Fruit fly (Drosophila melanogaster): ENCODE measurements around the gene ttk.

The ttk gene

dm6 chr3R:31709769-31710168 is 3.9 kb upstream of the ttk start (continued):
- TF ChIP-seq mld (GFP tag; IDR thresholded peaks at IDR 0.05; ENCODE audit: partially characterized antibody) (no peak), CG4360 (GFP tag; IDR thresholded peaks at IDR 0.05) (no peak), lmd (GFP tag; IDR thresholded peaks at IDR 0.05) (peak; percentile 39; the same call in 1 of the 2 replicates)

DNA sequence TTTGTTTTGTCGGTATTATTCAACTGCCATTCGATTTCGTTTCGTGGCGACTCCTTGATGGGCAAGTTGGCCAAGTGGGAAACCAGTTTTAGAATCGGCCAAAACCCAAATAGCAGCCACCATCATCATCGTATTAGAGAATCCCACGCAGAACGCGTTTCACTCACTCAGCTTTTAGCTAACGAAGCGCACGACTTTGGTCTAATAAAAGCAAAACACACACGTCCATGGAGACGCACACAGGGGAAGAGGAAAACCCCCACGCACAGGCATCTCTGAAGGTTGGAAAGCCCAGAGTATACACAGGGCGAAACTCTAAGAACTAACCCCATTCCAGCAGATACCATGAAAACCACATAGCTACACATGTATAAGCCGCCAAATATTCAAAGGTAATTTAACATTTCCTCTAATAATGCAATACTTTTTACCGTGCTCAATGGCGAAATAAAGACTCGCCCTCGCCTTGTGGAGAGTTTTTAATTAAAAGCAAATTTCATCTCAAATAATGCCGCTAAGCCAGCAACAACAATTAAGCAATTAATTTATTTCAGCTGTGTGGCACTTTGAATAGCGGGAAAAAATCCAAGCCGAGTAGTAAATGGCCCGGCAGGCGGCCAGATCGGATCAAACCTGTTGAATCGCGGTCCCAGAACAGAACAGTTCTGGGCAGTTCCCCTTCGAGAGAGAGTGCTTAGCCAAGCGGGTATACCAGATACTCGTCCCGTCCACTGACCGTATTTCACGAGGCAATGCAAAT is 2.2 kb upstream of the ttk start:
- TF ChIP-seq CG13894 (tag; optimal IDR thresholded peaks at IDR 0.05), result peak; percentile 24
- no peak for TF ChIP-seq Hand (GFP tag; optimal IDR thresholded peaks at IDR 0.05)
- peak; percentile 52 for TF ChIP-seq Med (GFP tag)
- TF ChIP-seq dan (GFP tag; IDR thresholded peaks at IDR 0.05), result no peak
- TF ChIP-seq Xrp1 (GFP tag; IDR thresholded peaks at IDR 0.05), result 0 out of 2 replicates have a peak, but pooled peaks have one; percentile 6
- 0 out of 2 replicates have a peak, but pooled peaks have one; percentile 18 for TF ChIP-seq CG4360 (GFP tag; IDR thresholded peaks at IDR 0.05)
- TF ChIP-seq sd (tag; optimal IDR thresholded peaks at IDR 0.05), result peak; percentile 7
- no peak for TF ChIP-seq CG17186 (GFP tag; optimal IDR thresholded peaks at IDR 0.05)
- no peak for TF ChIP-seq Trl (optimal IDR thresholded peaks at IDR 0.05)
- TF ChIP-seq Trl (GFP tag; optimal IDR thresholded peaks at IDR 0.05), result no peak
- TF ChIP-seq trem (tag; optimal IDR thresholded peaks at IDR 0.05), result no peak
- no peak for TF ChIP-seq sqz (GFP tag; optimal IDR thresholded peaks at IDR 0.05)
- TF ChIP-seq CG2199 (GFP tag; IDR thresholded peaks at IDR 0.05), result 0 out of 3 replicates have a peak, but pooled peaks have one; percentile 30
- TF ChIP-seq sens (GFP tag), result peak; percentile 76
- TF ChIP-seq bsh (GFP tag; optimal IDR thresholded peaks at IDR 0.05), result peak in 1 of 2 experiments; percentile 8
- TF ChIP-seq sr (GFP tag; IDR thresholded peaks at IDR 0.05), result peak; percentile 75
- peak; percentile 42 for TF ChIP-seq Blimp-1 (GFP tag; optimal IDR thresholded peaks at IDR 0.05)
- TF ChIP-seq CG12769 (tag; optimal IDR thresholded peaks at IDR 0.05), result peak; percentile 44
- no peak for TF ChIP-seq CoRest (tag; optimal IDR thresholded peaks at IDR 0.05)
- 0 out of 3 replicates have a peak, but pooled peaks have one; percentile 11 for TF ChIP-seq knrl (GFP tag; IDR thresholded peaks at IDR 0.05; ENCODE audit: partially characterized antibody)
- no peak for TF ChIP-seq wor (GFP tag; IDR thresholded peaks at IDR 0.05)

- TF ChIP-seq chif (GFP tag; optimal IDR thresholded peaks at IDR 0.05), result peak in 1 of 2 experiments; percentile 9
- peak; percentile 46 for TF ChIP-seq Drgx (GFP tag; IDR thresholded peaks at IDR 0.05)
- TF ChIP-seq CG17361 (GFP tag; IDR thresholded peaks at IDR 0.05), result peak; percentile 44; the same call in 1 of the 3 replicates
- TF ChIP-seq CG34422 (GFP tag; IDR thresholded peaks at IDR 0.05), result no peak
- TF ChIP-seq ato (GFP tag; IDR thresholded peaks at IDR 0.05; ENCODE audit: partially characterized antibody), result no peak
- no peak for TF ChIP-seq tio (GFP tag; optimal IDR thresholded peaks at IDR 0.05)
- no peak for TF ChIP-seq CG2116 (GFP tag; optimal IDR thresholded peaks at IDR 0.05)
- no peak for TF ChIP-seq Hand (GFP tag; optimal IDR thresholded peaks at IDR 0.05)
- peak; percentile 21 for TF ChIP-seq Sox102F (GFP tag; optimal IDR thresholded peaks at IDR 0.05)
- no peak for TF ChIP-seq CG12299 (tag; optimal IDR thresholded peaks at IDR 0.05)
- 0 out of 2 replicates have a peak, but pooled peaks have one; percentile 4 for TF ChIP-seq onecut (GFP tag; IDR thresholded peaks at IDR 0.05)
- TF ChIP-seq ara (GFP tag; IDR thresholded peaks at IDR 0.05), result no peak; the same call in 1 of the 2 replicates
- TF ChIP-seq Dp (GFP tag; optimal IDR thresholded peaks at IDR 0.05), result no peak
- no peak for TF ChIP-seq Kr (GFP tag; optimal IDR thresholded peaks at IDR 0.05)
- peak; percentile 58 for TF ChIP-seq CG1603 (tag; optimal IDR thresholded peaks at IDR 0.05)
- TF ChIP-seq ttk (GFP tag; IDR thresholded peaks at IDR 0.05), result 0 out of 2 replicates have a peak, but pooled peaks have one; percentile 5
- TF ChIP-seq CG12659 (GFP tag; optimal IDR thresholded peaks at IDR 0.05), result no peak
- TF ChIP-seq cwo (GFP tag; optimal IDR thresholded peaks at IDR 0.05), result no peak
- no peak for TF ChIP-seq zen (tag; optimal IDR thresholded peaks at IDR 0.05)
- TF ChIP-seq Rx (GFP tag; IDR thresholded peaks at IDR 0.05), result no peak
- TF ChIP-seq CG34376 (GFP tag; optimal IDR thresholded peaks at IDR 0.05), result no peak
- TF ChIP-seq knrl (GFP tag; IDR thresholded peaks at IDR 0.05; ENCODE audit: partially characterized antibody), result no peak
- TF ChIP-seq CG14014 (GFP tag; IDR thresholded peaks at IDR 0.05), result no peak
- TF ChIP-seq wor (GFP tag; IDR thresholded peaks at IDR 0.05), result no peak
- no peak for TF ChIP-seq CG11247 (GFP tag; IDR thresholded peaks at IDR 0.05)
- TF ChIP-seq CG16863 (GFP tag; optimal IDR thresholded peaks at IDR 0.05), result no peak
Observed at dm6 chr3R:31712585-31712984, 1.1 kb upstream of the ttk start.

Data from whole organism, embryonic.